Fruit fly (Drosophila melanogaster): ENCODE data around the gene kay.
A peak's percentile ranks its signal among the peaks of the same experiment; 100 is the strongest.

kay gene

DNA sequence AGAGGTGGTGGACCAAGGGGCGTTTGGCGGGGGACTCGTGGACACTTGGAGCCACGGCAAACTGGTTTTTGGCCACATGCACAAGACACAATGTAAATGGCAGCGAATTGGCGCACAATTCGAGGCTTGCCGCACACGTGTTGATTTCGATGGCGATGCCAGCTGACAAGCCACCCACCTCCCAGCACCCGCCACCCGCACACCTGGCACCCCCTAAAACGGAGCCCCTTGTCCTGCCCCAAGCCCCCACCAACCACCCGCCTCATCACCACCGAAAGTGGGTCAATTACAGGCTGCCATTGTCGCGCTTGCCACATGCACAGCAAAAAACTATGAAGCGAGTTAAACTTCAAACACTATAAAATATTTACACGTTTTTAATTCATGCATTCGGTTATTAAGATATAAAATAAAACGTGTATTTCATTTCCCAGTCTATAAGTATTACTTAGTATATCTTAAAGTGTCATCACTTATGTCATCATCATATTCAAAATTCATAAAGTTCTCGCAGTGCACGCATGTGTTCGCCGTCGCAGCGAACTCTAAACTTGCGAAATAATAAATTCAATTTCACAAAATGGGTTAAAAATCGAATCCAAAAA is 7.6 kb upstream of the kay start (continued):
- no peak for TF ChIP-seq CG16779 (tag; optimal IDR thresholded peaks at IDR 0.05)
- TF ChIP-seq fd85E (GFP tag; optimal IDR thresholded peaks at IDR 0.05), result peak; percentile 13
- TF ChIP-seq CG15336 (GFP tag; IDR thresholded peaks at IDR 0.05), result peak; percentile 88
- TF ChIP-seq CG6854 (GFP tag; optimal IDR thresholded peaks at IDR 0.05), result no peak
- TF ChIP-seq CG8319 (GFP tag; optimal IDR thresholded peaks at IDR 0.05), result peak; percentile 45
- peak; percentile 34 for TF ChIP-seq CG11902 (GFP tag; optimal IDR thresholded peaks at IDR 0.05)
- TF ChIP-seq acj6 (GFP tag; optimal IDR thresholded peaks at IDR 0.05), result peak; percentile 59
- peak; percentile 80 for TF ChIP-seq Eip78C (GFP tag)
- TF ChIP-seq Gug (GFP tag; IDR thresholded peaks at IDR 0.05), result peak; percentile 68
- TF ChIP-seq pdm3 (GFP tag; optimal IDR thresholded peaks at IDR 0.05), result peak; percentile 71
- TF ChIP-seq Hr4 (GFP tag; optimal IDR thresholded peaks at IDR 0.05), result peak; percentile 79
- no peak for TF ChIP-seq Eip93F (GFP tag; optimal IDR thresholded peaks at IDR 0.05)
- TF ChIP-seq CG32006 (GFP tag; optimal IDR thresholded peaks at IDR 0.05), result peak; percentile 78
- peak; percentile 38 for TF ChIP-seq Lpt (GFP tag; optimal IDR thresholded peaks at IDR 0.05)

DNA sequence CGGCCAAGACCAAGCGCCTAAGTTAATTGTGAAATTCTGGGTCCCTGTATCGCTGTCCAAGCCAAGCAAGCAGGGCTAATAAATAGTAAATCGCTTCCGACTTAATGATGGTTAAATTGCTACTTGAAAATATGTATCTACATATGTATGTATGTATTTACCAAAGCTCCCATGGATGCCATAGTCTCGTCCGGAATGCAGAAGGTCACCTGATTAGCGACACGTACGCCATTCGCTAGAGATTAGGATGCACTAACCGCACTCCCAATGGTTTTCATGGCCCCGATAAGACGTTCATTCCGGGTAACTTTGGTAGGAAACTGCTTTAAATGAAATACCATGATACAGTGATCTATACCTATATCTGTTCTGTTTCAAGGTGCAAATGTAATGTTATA is 7.1 kb upstream of the kay start:
- TF ChIP-seq CG3919 (GFP tag; optimal IDR thresholded peaks at IDR 0.05), result no peak
- no peak for TF ChIP-seq ss (GFP tag; optimal IDR thresholded peaks at IDR 0.05)
- no peak for TF ChIP-seq eg (GFP tag; IDR thresholded peaks at IDR 0.05)
- TF ChIP-seq CG31627 (GFP tag; optimal IDR thresholded peaks at IDR 0.05), result no peak
- no peak for TF ChIP-seq Met (GFP tag; optimal IDR thresholded peaks at IDR 0.05)
- no peak for TF ChIP-seq CG10631 (GFP tag; optimal IDR thresholded peaks at IDR 0.05)
- TF ChIP-seq Sox15 (GFP tag; optimal IDR thresholded peaks at IDR 0.05), result no peak
- TF ChIP-seq CG6808 (GFP tag; optimal IDR thresholded peaks at IDR 0.05), result no peak
- TF ChIP-seq CG11902 (GFP tag; optimal IDR thresholded peaks at IDR 0.05), result no peak
- TF ChIP-seq vri (GFP tag; optimal IDR thresholded peaks at IDR 0.05), result no peak
- no peak for TF ChIP-seq Hr38 (GFP tag; optimal IDR thresholded peaks at IDR 0.05)
- TF ChIP-seq OdsH (GFP tag; optimal IDR thresholded peaks at IDR 0.05), result no peak
- no peak for TF ChIP-seq dac (GFP tag; optimal IDR thresholded peaks at IDR 0.05)
- TF ChIP-seq CG6163 (GFP tag; IDR thresholded peaks at IDR 0.05), result no peak
- no peak for TF ChIP-seq Lpt (GFP tag; optimal IDR thresholded peaks at IDR 0.05)

DNA sequence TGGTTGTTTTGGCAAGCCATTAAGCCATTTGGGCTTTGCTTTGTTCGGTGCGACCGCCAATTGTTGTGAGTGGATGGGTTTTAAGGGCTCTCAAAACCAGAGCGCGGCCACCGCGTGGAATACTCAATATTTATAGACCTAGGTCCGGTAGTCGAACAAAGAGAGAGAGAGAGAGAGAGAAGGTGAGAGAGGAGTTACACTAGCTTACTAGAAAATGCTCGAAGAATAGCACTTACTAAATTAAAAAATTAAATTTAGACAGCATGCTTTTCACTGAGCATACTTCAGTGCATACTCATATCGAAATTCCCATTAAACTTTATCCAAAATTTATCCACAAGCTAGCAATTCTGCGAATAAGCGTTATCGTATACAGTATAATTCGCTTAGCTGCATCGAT is 5.8 kb upstream of the kay start:
- no peak for TF ChIP-seq CG8119 (GFP tag; IDR thresholded peaks at IDR 0.05)
- no peak for TF ChIP-seq Eip78C (GFP tag)
- no peak for TF ChIP-seq fkh (GFP tag; optimal IDR thresholded peaks at IDR 0.05)
- TF ChIP-seq CG3032 (tag; optimal IDR thresholded peaks at IDR 0.05), result peak; percentile 2
- no peak for TF ChIP-seq Hr38 (GFP tag; optimal IDR thresholded peaks at IDR 0.05)
- TF ChIP-seq fd85E (GFP tag; optimal IDR thresholded peaks at IDR 0.05), result no peak
- no peak for TF ChIP-seq CG10669 (GFP tag; optimal IDR thresholded peaks at IDR 0.05)
- no peak for TF ChIP-seq esn (GFP tag; optimal IDR thresholded peaks at IDR 0.05)
- TF ChIP-seq CG3919 (GFP tag; optimal IDR thresholded peaks at IDR 0.05), result peak; percentile 17
- no peak for TF ChIP-seq CG6163 (GFP tag; IDR thresholded peaks at IDR 0.05)
- peak; percentile 22 for TF ChIP-seq OdsH (GFP tag; optimal IDR thresholded peaks at IDR 0.05)
- peak; percentile 9 for TF ChIP-seq CG6808 (GFP tag; optimal IDR thresholded peaks at IDR 0.05)

DNA sequence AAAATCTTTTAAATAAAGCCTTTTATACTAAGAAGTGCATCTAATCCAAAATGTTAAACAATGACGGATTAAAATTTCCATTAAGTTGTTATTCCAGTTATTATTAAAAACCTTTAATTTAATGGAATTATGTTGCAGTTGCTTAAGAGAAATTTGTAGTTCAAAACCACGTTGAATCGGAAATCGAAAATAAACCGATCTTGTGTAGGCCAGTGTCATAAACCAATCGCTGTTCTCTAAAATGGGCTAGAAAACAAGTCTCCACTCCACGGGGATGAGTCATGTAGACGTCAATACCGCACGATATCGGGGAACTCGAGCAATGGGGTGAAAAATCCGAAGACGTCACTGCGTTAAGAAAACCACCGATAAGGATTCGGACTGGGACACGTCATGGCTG is 4.2 kb upstream of the kay start:
- TF ChIP-seq CG3919 (GFP tag; optimal IDR thresholded peaks at IDR 0.05) (no peak), Eip78C (GFP tag) (peak; percentile 44), topi (GFP tag; optimal IDR thresholded peaks at IDR 0.05) (no peak), CG6163 (GFP tag; IDR thresholded peaks at IDR 0.05) (0 out of 3 replicates have a peak, but pooled peaks have one; percentile 20), OdsH (GFP tag; optimal IDR thresholded peaks at IDR 0.05) (no peak), CG10669 (GFP tag; optimal IDR thresholded peaks at IDR 0.05) (peak; percentile 1), vri (GFP tag; optimal IDR thresholded peaks at IDR 0.05) (no peak), lz (GFP tag; optimal IDR thresholded peaks at IDR 0.05) (no peak), Blimp-1 (GFP tag; optimal IDR thresholded peaks at IDR 0.05) (no peak), CG10631 (GFP tag; optimal IDR thresholded peaks at IDR 0.05) (no peak), fd85E (GFP tag; optimal IDR thresholded peaks at IDR 0.05) (no peak), Hr39 (GFP tag; optimal IDR thresholded peaks at IDR 0.05) (no peak), svp (GFP tag) (peak; percentile 43), CG11902 (GFP tag; optimal IDR thresholded peaks at IDR 0.05) (no peak)

All from whole organism, prepupa.